Fruit fly (Drosophila melanogaster) whole organism, prepupa: ENCODE measurements around the gene CG14014.
A peak's percentile ranks its signal among the peaks of the same experiment; 100 is the strongest.

ENCODE experiments used
- Blimp-1 ChIP-seq: fragments of 200-800 bp; sonication (Bioruptor generic); optimal IDR thresholded peaks from 3 replicates; lab custom pipeline; 2017; ENCODE audit warnings: missing biosample characterization, missing genetic modification characterization, mild to moderate bottlenecking, moderate library complexity, missing genetic modification reagents
- CG11294 ChIP-seq: fragments of 200-800 bp; sonication (Bioruptor generic); IDR thresholded peaks from 2 replicates; pipeline ENCODE4 v1.3.6; 2022; ENCODE audit warnings: missing biosample characterization, missing genetic modification characterization
- CG11762 ChIP-seq: fragments of 200-800 bp; sonication (Bioruptor generic); optimal IDR thresholded peaks from 3 replicates; lab custom pipeline; 2016; ENCODE audit warnings: missing biosample characterization, missing genetic modification characterization; ENCODE audit not compliant: insufficient read depth
- CG11902 ChIP-seq: fragments of 200-800 bp; sonication (Bioruptor generic); optimal IDR thresholded peaks from 3 replicates; lab custom pipeline; 2016; ENCODE audit warnings: missing biosample characterization, missing genetic modification characterization
- CG15336 ChIP-seq: fragments of 200-800 bp; sonication (Bioruptor generic); IDR thresholded peaks from 2 replicates; pipeline ENCODE4 v1.3.6; 2022; ENCODE audit warnings: missing biosample characterization, missing genetic modification characterization
- CG1621 ChIP-seq: fragments of 200-800 bp; sonication (Bioruptor generic); optimal IDR thresholded peaks from 3 replicates; lab custom pipeline; 2018; ENCODE audit warnings: missing biosample characterization, mild to moderate bottlenecking, missing genetic modification characterization
- CG16779 ChIP-seq: fragments of 200-800 bp; sonication (Bioruptor generic); optimal IDR thresholded peaks from 3 replicates; lab custom pipeline; 2017; ENCODE audit warnings: missing biosample characterization, mild to moderate bottlenecking, missing genetic modification characterization
- CG3032 ChIP-seq: fragments of 200-800 bp; optimal IDR thresholded peaks from 2 replicates; lab custom pipeline; 2019; ENCODE audit warnings: missing biosample characterization, mild to moderate bottlenecking, missing genetic modification characterization, moderate library complexity
- CG31627 ChIP-seq: fragments of 200-800 bp; sonication (Bioruptor generic); optimal IDR thresholded peaks from 3 replicates; lab custom pipeline; 2016; ENCODE audit warnings: missing biosample characterization, missing genetic modification characterization
- CG32006 ChIP-seq: fragments of 200-800 bp; sonication (Bioruptor generic); optimal IDR thresholded peaks from 3 replicates; lab custom pipeline; 2017; ENCODE audit warnings: missing biosample characterization, mild to moderate bottlenecking, missing genetic modification characterization
- CG34406 ChIP-seq: fragments of 200-800 bp; sonication (Bioruptor generic); optimal IDR thresholded peaks from 3 replicates; lab custom pipeline; 2016; ENCODE audit warnings: missing biosample characterization, missing genetic modification characterization
- CG3919 ChIP-seq: fragments of 200-800 bp; sonication (Bioruptor generic); optimal IDR thresholded peaks from 3 replicates; lab custom pipeline; 2016; ENCODE audit warnings: missing biosample characterization, missing genetic modification characterization
- CG4318 ChIP-seq: fragments of 200-800 bp; sonication (Bioruptor generic); optimal IDR thresholded peaks from 3 replicates; lab custom pipeline; 2017; ENCODE audit warnings: missing biosample characterization, mild to moderate bottlenecking, missing genetic modification characterization
- CG6163 ChIP-seq: fragments of 200-800 bp; sonication (Bioruptor generic); IDR thresholded peaks from 3 replicates; pipeline ENCODE4 v1.3.6; 2022; ENCODE audit warnings: missing biosample characterization, missing genetic modification characterization
- CG6276 ChIP-seq: fragments of 200-800 bp; sonication (Bioruptor generic); optimal IDR thresholded peaks from 2 replicates; lab custom pipeline; 2017; ENCODE audit warnings: missing biosample characterization, mild to moderate bottlenecking, missing genetic modification characterization
- CG6792 ChIP-seq: fragments of 200-800 bp; sonication (Bioruptor generic); optimal IDR thresholded peaks from 3 replicates; lab custom pipeline; 2016; ENCODE audit warnings: missing biosample characterization, missing genetic modification characterization
- CG6808 ChIP-seq: fragments of 200-800 bp; sonication (Bioruptor generic); optimal IDR thresholded peaks from 3 replicates; lab custom pipeline; 2017; ENCODE audit warnings: missing biosample characterization, missing genetic modification characterization, mild to moderate bottlenecking, moderate library complexity, missing genetic modification reagents
- CG6854 ChIP-seq: fragments of 200-800 bp; sonication (Bioruptor generic); optimal IDR thresholded peaks from 2 replicates; lab custom pipeline; 2017; ENCODE audit warnings: missing biosample characterization, mild to moderate bottlenecking, missing genetic modification characterization
- CG7368 ChIP-seq: fragments of 200-800 bp; sonication (Bioruptor generic); optimal IDR thresholded peaks from 3 replicates; lab custom pipeline; 2016; ENCODE audit warnings: missing biosample characterization, missing genetic modification characterization
- CG8319 ChIP-seq: fragments of 200-800 bp; sonication (Bioruptor generic); optimal IDR thresholded peaks from 3 replicates; lab custom pipeline; 2016; ENCODE audit warnings: missing biosample characterization, missing genetic modification characterization
- CG8632 ChIP-seq: fragments of 200-800 bp; sonication (Bioruptor generic); optimal IDR thresholded peaks from 3 replicates; lab custom pipeline; 2016; ENCODE audit warnings: missing biosample characterization, missing genetic modification characterization
- CG9139 ChIP-seq: fragments of 200-800 bp; sonication (Bioruptor generic); optimal IDR thresholded peaks from 3 replicates; lab custom pipeline; 2017; ENCODE audit warnings: missing biosample characterization, mild to moderate bottlenecking, missing genetic modification characterization
- Eip75B ChIP-seq: fragments of 200-800 bp; sonication (Bioruptor generic); optimal IDR thresholded peaks from 3 replicates; lab custom pipeline; 2016; ENCODE audit warnings: missing biosample characterization, missing genetic modification characterization
- Eip78C ChIP-seq: fragments of 200-800 bp; sonication (Bioruptor generic); peaks from one replicate; lab custom pipeline; 2016; ENCODE audit warnings: missing biosample characterization, missing genetic modification characterization
- Eip93F ChIP-seq: fragments of 200-800 bp; sonication (Bioruptor generic); optimal IDR thresholded peaks from 2 replicates; lab custom pipeline; 2016; ENCODE audit warnings: missing biosample characterization, mild to moderate bottlenecking, missing genetic modification characterization
- Ets96B ChIP-seq: fragments of 200-800 bp; optimal IDR thresholded peaks from 2 replicates; lab custom pipeline; 2019; ENCODE audit warnings: missing biosample characterization, mild to moderate bottlenecking, missing genetic modification characterization, moderate library complexity
- Gug ChIP-seq: fragments of 200-800 bp; sonication (Bioruptor generic); IDR thresholded peaks from 2 replicates; pipeline ENCODE4 v1.3.6; 2022; ENCODE audit warnings: missing biosample characterization, missing genetic modification characterization
- Hr38 ChIP-seq: sonication (Bioruptor generic); optimal IDR thresholded peaks from 2 replicates; lab custom pipeline; 2016; ENCODE audit warnings: missing biosample characterization, missing genetic modification characterization
- Hr39 ChIP-seq: fragments of 200-800 bp; sonication (Bioruptor generic); optimal IDR thresholded peaks from 2 replicates; lab custom pipeline; 2016; ENCODE audit warnings: missing biosample characterization, missing genetic modification characterization
- Hr4 ChIP-seq: fragments of 200-800 bp; sonication (Bioruptor generic); optimal IDR thresholded peaks from 3 replicates; lab custom pipeline; 2016; ENCODE audit warnings: missing biosample characterization, missing genetic modification characterization
- Met ChIP-seq: fragments of 200-800 bp; sonication (Bioruptor generic); optimal IDR thresholded peaks from 3 replicates; lab custom pipeline; 2016; ENCODE audit warnings: missing biosample characterization, missing genetic modification characterization
- Smox ChIP-seq: fragments of 200-800 bp; sonication (Bioruptor generic); optimal IDR thresholded peaks from 3 replicates; lab custom pipeline; 2016; ENCODE audit warnings: missing biosample characterization, missing genetic modification characterization
- Sox102F ChIP-seq: fragments of 200-800 bp; sonication (Bioruptor generic); optimal IDR thresholded peaks from 2 replicates; lab custom pipeline; 2016; ENCODE audit warnings: missing biosample characterization, mild to moderate bottlenecking, missing genetic modification characterization
- Sox14 ChIP-seq: fragments of 200-800 bp; sonication (Bioruptor generic); optimal IDR thresholded peaks from 3 replicates; lab custom pipeline; 2016; ENCODE audit warnings: missing biosample characterization, missing genetic modification characterization
- Sox15 ChIP-seq: fragments of 200-800 bp; sonication (Bioruptor generic); optimal IDR thresholded peaks from 3 replicates; lab custom pipeline; 2016; ENCODE audit warnings: missing biosample characterization, missing genetic modification characterization
- achi ChIP-seq: fragments of 200-800 bp; sonication (Bioruptor generic); optimal IDR thresholded peaks from 3 replicates; lab custom pipeline; 2016; ENCODE audit warnings: missing biosample characterization, missing genetic modification characterization
- acj6 ChIP-seq: fragments of 200-800 bp; sonication (Bioruptor generic); optimal IDR thresholded peaks from 3 replicates; lab custom pipeline; 2016; ENCODE audit warnings: missing biosample characterization, missing genetic modification characterization
- dsx ChIP-seq: fragments of 200-800 bp; optimal IDR thresholded peaks from 3 replicates; lab custom pipeline; 2019; ENCODE audit warnings: missing biosample characterization, mild to moderate bottlenecking, missing genetic modification characterization, moderate library complexity; ENCODE audit not compliant: poor library complexity, severe bottlenecking
- fd59A ChIP-seq: fragments of 200-800 bp; sonication (Bioruptor generic); optimal IDR thresholded peaks from 2 replicates; lab custom pipeline; 2017; ENCODE audit warnings: missing biosample characterization, mild to moderate bottlenecking, missing genetic modification characterization, missing genetic modification reagents
- fd85E ChIP-seq: fragments of 200-800 bp; sonication (Bioruptor generic); optimal IDR thresholded peaks from 3 replicates; lab custom pipeline; 2016; ENCODE audit warnings: missing biosample characterization, missing genetic modification characterization
- fkh ChIP-seq: fragments of 200-800 bp; sonication (Bioruptor generic); optimal IDR thresholded peaks from 3 replicates; lab custom pipeline; 2017; ENCODE audit warnings: missing biosample characterization, mild to moderate bottlenecking, missing genetic modification characterization, moderate library complexity
- net ChIP-seq: fragments of 200-800 bp; sonication (Bioruptor generic); optimal IDR thresholded peaks from 3 replicates; lab custom pipeline; 2016; ENCODE audit warnings: missing biosample characterization, missing genetic modification characterization
- pdm3 ChIP-seq: fragments of 200-800 bp; sonication (Bioruptor generic); optimal IDR thresholded peaks from 3 replicates; lab custom pipeline; 2016; ENCODE audit warnings: missing biosample characterization, missing genetic modification characterization
- salr ChIP-seq, 2 experiments: fragments of 200-800 bp; sonication (Bioruptor generic); optimal IDR thresholded peaks; 3 replicates each; lab custom pipeline; 2016 to 2018; ENCODE audit warnings: missing biosample characterization in 2 of 2, missing genetic modification characterization in 2 of 2, mild to moderate bottlenecking in 1 of 2
- spab ChIP-seq: fragments of 200-800 bp; sonication (Bioruptor generic); optimal IDR thresholded peaks from 2 replicates; lab custom pipeline; 2017; ENCODE audit warnings: missing biosample characterization, mild to moderate bottlenecking, missing genetic modification characterization, missing genetic modification reagents
- ss ChIP-seq, 2 experiments: fragments of 200-800 bp; sonication (Bioruptor generic); optimal IDR thresholded peaks; 2 replicates in 1 of 2; 3 replicates in 1 of 2; lab custom pipeline; 2017 to 2018; ENCODE audit warnings: mild to moderate bottlenecking in 2 of 2, missing biosample characterization in 2 of 2, missing genetic modification characterization in 2 of 2, moderate library complexity in 1 of 2
- topi ChIP-seq: fragments of 200-800 bp; sonication (Bioruptor generic); optimal IDR thresholded peaks from 3 replicates; lab custom pipeline; 2016; ENCODE audit warnings: missing biosample characterization, missing genetic modification characterization
- vri ChIP-seq: fragments of 200-800 bp; sonication (Bioruptor generic); optimal IDR thresholded peaks from 3 replicates; lab custom pipeline; 2016; ENCODE audit warnings: missing biosample characterization, mild to moderate bottlenecking, missing genetic modification characterization

Gene CG14014

DNA sequence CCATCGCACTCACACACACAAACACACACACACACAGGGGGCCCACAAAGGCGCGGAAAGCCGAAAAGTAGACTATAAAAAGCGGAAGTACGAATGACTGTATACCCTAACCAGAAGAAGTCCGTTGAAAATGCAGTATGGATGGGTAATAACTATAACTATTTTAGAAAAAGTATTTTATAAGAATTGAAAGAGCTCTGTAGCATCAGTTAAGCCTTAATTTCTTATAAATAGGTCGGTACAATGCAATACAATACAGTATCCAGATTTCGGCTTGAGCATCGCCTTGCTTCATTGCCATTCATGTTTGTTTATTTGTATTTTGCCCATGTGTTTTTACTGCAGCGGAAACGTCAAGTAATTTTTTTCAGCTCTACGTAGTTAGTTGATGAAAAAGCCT is 18.9 kb upstream of the CG14014 start (continued):
- TF ChIP-seq fd59A (GFP tag; lab: Kevin White, UChicago) (peak; percentile 36), CG31627 (peak; percentile 56), Sox15 (GFP tag; lab: Kevin White, UChicago) (no peak), spab (GFP tag; lab: Kevin White, UChicago) (peak; percentile 13), Smox (GFP tag; lab: Kevin White, UChicago) (peak; percentile 37), Gug (0 out of 2 replicates have a peak, but pooled peaks have one; percentile 34), CG11902 (GFP tag; lab: Kevin White, UChicago) (peak; percentile 26), CG16779 (tag; lab: Kevin White, UChicago) (no peak), fkh (no peak), Blimp-1 (GFP tag; lab: Kevin White, UChicago) (no peak), achi (peak; percentile 31), dsx (GFP tag; lab: Kevin White, UChicago) (peak; percentile 45), pdm3 (GFP tag; lab: Kevin White, UChicago) (peak; percentile 32), CG8632 (GFP tag; lab: Kevin White, UChicago) (no peak), Hr39 (peak; percentile 56), CG6808 (GFP tag; lab: Kevin White, UChicago) (peak; percentile 11), CG34406 (GFP tag; lab: Kevin White, UChicago) (peak; percentile 12), CG6276 (no peak), CG7368 (GFP tag; lab: Kevin White, UChicago) (peak; percentile 21), acj6 (GFP tag; lab: Kevin White, UChicago) (peak; percentile 57), fd85E (GFP tag; lab: Kevin White, UChicago) (no peak), CG3032 (tag; lab: Kevin White, UChicago) (no peak), Met (peak; percentile 40), CG1621 (tag; lab: Kevin White, UChicago) (peak; percentile 18), CG15336 (GFP tag; lab: Robert Waterston, UW) (no peak), Ets96B (tag; lab: Kevin White, UChicago) (peak; percentile 54), Sox102F (peak; percentile 39), ss (GFP tag; optimal IDR thresholded peaks at IDR 0.05; lab: Kevin White, UChicago) (no peak), CG6163 (GFP tag; lab: Robert Waterston, UW) (peak; percentile 55; the same call in 2 of the 3 replicates), CG11762 (GFP tag; lab: Kevin White, UChicago) (peak; percentile 10), Hr4 (GFP tag; lab: Kevin White, UChicago) (peak; percentile 54), Sox14 (peak; percentile 43), CG32006 (GFP tag; lab: Kevin White, UChicago) (peak; percentile 57)

DNA sequence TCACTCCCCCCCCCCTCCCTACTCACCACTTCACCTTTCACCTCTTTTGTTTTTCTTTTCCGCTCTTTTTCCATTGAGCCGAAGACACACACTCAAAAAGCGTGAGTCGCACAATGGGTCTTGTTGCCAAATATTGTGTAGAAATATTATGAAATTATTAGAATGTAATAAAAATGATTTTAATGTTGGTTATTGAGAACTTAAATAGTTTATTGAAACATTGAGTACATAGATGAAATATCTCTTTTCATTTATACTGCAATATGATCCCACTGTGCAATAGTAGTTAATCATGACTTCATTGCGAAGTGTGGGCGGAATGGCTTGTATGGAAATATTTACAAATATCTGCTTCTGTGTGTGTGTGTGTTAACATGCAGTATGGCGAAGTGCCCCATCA is 16.5 kb upstream of the CG14014 start:
- TF ChIP-seq net (GFP tag; lab: Kevin White, UChicago) (peak; percentile 15), CG1621 (tag; lab: Kevin White, UChicago) (peak; percentile 41), vri (GFP tag; lab: Kevin White, UChicago) (no peak), CG6808 (GFP tag; lab: Kevin White, UChicago) (peak; percentile 8), fd85E (GFP tag; lab: Kevin White, UChicago) (no peak), CG4318 (GFP tag; lab: Kevin White, UChicago) (no peak), topi (peak; percentile 10), CG7368 (GFP tag; lab: Kevin White, UChicago) (peak; percentile 2), Eip78C (peak; percentile 72), CG11294 (GFP tag; lab: Robert Waterston, UW) (peak; percentile 77), CG8319 (GFP tag; lab: Kevin White, UChicago) (no peak), ss (GFP tag; optimal IDR thresholded peaks at IDR 0.05; lab: Kevin White, UChicago) (peak in 1 of 2 experiments; percentile 21), acj6 (GFP tag; lab: Kevin White, UChicago) (peak; percentile 52), CG6163 (GFP tag; lab: Robert Waterston, UW) (peak; percentile 86), CG31627 (no peak), Sox15 (GFP tag; lab: Kevin White, UChicago) (peak; percentile 18), CG6792 (GFP tag; lab: Kevin White, UChicago) (peak; percentile 35), Smox (GFP tag; lab: Kevin White, UChicago) (no peak), CG9139 (GFP tag; lab: Kevin White, UChicago) (peak; percentile 20), CG6854 (GFP tag; lab: Kevin White, UChicago) (no peak), CG32006 (GFP tag; lab: Kevin White, UChicago) (peak; percentile 60), Eip93F (no peak), Gug (peak; percentile 77), CG8632 (GFP tag; lab: Kevin White, UChicago) (peak; percentile 42), CG3919 (GFP tag; lab: Kevin White, UChicago) (peak; percentile 38), Met (no peak), Eip75B (GFP tag; lab: Kevin White, UChicago) (peak; percentile 24), Hr38 (GFP tag; lab: Kevin White, UChicago) (no peak), spab (GFP tag; lab: Kevin White, UChicago) (peak; percentile 44), Sox14 (peak; percentile 12), fd59A (GFP tag; lab: Kevin White, UChicago) (peak; percentile 19), salr (GFP tag; optimal IDR thresholded peaks at IDR 0.05; lab: Kevin White, UChicago) (peak; percentile 12 to 48)
